Fruit fly (Drosophila melanogaster) whole organism, embryonic: ENCODE measurements around the gene CG13403.

ENCODE experiments used
- CG11247 ChIP-seq: fragments of 200-800 bp; sonication (Bioruptor generic); IDR thresholded peaks from 2 replicates; pipeline ENCODE4 v1.3.6; 2022; ENCODE audit warnings: missing biosample characterization, missing genetic modification characterization
- CG12744 ChIP-seq: fragments of 200-800 bp; sonication (Bioruptor generic); optimal IDR thresholded peaks from 2 replicates; lab custom pipeline; 2016; ENCODE audit warnings: missing biosample characterization, missing genetic modification characterization
- CG13894 ChIP-seq: fragments of 200-800 bp; sonication (Bioruptor generic); optimal IDR thresholded peaks from 3 replicates; lab custom pipeline; 2018; ENCODE audit warnings: missing biosample characterization, mild to moderate bottlenecking, missing genetic modification characterization, moderate library complexity
- CG15479 ChIP-seq: fragments of 200-800 bp; sonication (Bioruptor generic); optimal IDR thresholded peaks from 3 replicates; lab custom pipeline; 2019; ENCODE audit warnings: missing biosample characterization, mild to moderate bottlenecking, missing genetic modification characterization, moderate library complexity
- CG17829 ChIP-seq: fragments of 200-800 bp; optimal IDR thresholded peaks from 2 replicates; lab custom pipeline; 2019; ENCODE audit warnings: missing biosample characterization, mild to moderate bottlenecking, missing genetic modification characterization, moderate library complexity
- CG18599 ChIP-seq: fragments of 200-800 bp; sonication (Bioruptor generic); optimal IDR thresholded peaks from 3 replicates; lab custom pipeline; 2017; ENCODE audit warnings: missing biosample characterization, missing genetic modification characterization, mild to moderate bottlenecking, moderate library complexity, missing genetic modification reagents
- CG2120 ChIP-seq: fragments of 200-800 bp; sonication (Bioruptor generic); optimal IDR thresholded peaks from 3 replicates; lab custom pipeline; 2016; ENCODE audit warnings: missing biosample characterization, missing genetic modification characterization
- CG32532 ChIP-seq: fragments of 200-800 bp; sonication (Bioruptor generic); IDR thresholded peaks from 2 replicates; pipeline ENCODE4 v1.3.6; 2022; ENCODE audit warnings: missing biosample characterization, missing genetic modification characterization
- CG33557 ChIP-seq: fragments of 200-800 bp; sonication (Bioruptor generic); optimal IDR thresholded peaks from 2 replicates; lab custom pipeline; 2019; ENCODE audit warnings: missing biosample characterization, mild to moderate bottlenecking, missing genetic modification characterization, moderate library complexity
- CG3407 ChIP-seq: fragments of 200-800 bp; sonication (Bioruptor generic); optimal IDR thresholded peaks from 2 replicates; lab custom pipeline; 2018; ENCODE audit warnings: missing biosample characterization, mild to moderate bottlenecking, missing genetic modification characterization
- CG6272 ChIP-seq: fragments of 200-800 bp; sonication (Bioruptor generic); IDR thresholded peaks from 2 replicates; pipeline ENCODE4 v1.3.6; 2022; ENCODE audit warnings: missing biosample characterization, missing genetic modification characterization
- CG6854 ChIP-seq: fragments of 200-800 bp; sonication (Bioruptor generic); optimal IDR thresholded peaks from 3 replicates; lab custom pipeline; 2017; ENCODE audit warnings: missing biosample characterization, mild to moderate bottlenecking, missing genetic modification characterization
- CG8281 ChIP-seq: fragments of 200-800 bp; sonication (Bioruptor generic); optimal IDR thresholded peaks from 2 replicates; lab custom pipeline; 2018; ENCODE audit warnings: missing biosample characterization, mild to moderate bottlenecking, missing genetic modification characterization, moderate library complexity
- CG8359 ChIP-seq: fragments of 200-800 bp; sonication (Bioruptor generic); optimal IDR thresholded peaks from 2 replicates; lab custom pipeline; 2017; ENCODE audit warnings: missing biosample characterization, mild to moderate bottlenecking, missing genetic modification characterization, borderline replicate concordance
- CG9797 ChIP-seq: fragments of 200-800 bp; sonication (Bioruptor generic); optimal IDR thresholded peaks from 3 replicates; lab custom pipeline; 2018; ENCODE audit warnings: missing biosample characterization, mild to moderate bottlenecking, missing genetic modification characterization
- Deaf1 ChIP-seq: fragments of 200-800 bp; optimal IDR thresholded peaks from 3 replicates; lab custom pipeline; 2019; ENCODE audit warnings: missing biosample characterization, mild to moderate bottlenecking, missing genetic modification characterization, moderate library complexity
- Hand ChIP-seq: fragments of 200-800 bp; sonication (Bioruptor generic); optimal IDR thresholded peaks from 2 replicates; lab custom pipeline; 2017; ENCODE audit warnings: mild to moderate bottlenecking, missing biosample characterization, missing genetic modification reagents, missing genetic modification characterization
- Lpt ChIP-seq: fragments of >200 bp; optimal IDR thresholded peaks from 2 replicates; lab custom pipeline; 2018; ENCODE audit warnings: missing biosample characterization, missing genetic modification characterization
- Max ChIP-seq: fragments of 200-800 bp; sonication (Bioruptor generic); optimal IDR thresholded peaks from 2 replicates; lab custom pipeline; 2016; ENCODE audit warnings: missing biosample characterization, mild to moderate bottlenecking, missing genetic modification characterization
- Mrtf ChIP-seq: fragments of 200-800 bp; sonication (Bioruptor generic); IDR thresholded peaks from 3 replicates; pipeline ENCODE4 v1.3.6; 2022; ENCODE audit warnings: missing biosample characterization, missing genetic modification characterization
- NC2β ChIP-seq: fragments of 200-800 bp; sonication (Bioruptor generic); optimal IDR thresholded peaks from 2 replicates; lab custom pipeline; 2016; ENCODE audit warnings: missing biosample characterization, missing genetic modification characterization
- Nf-YA ChIP-seq: fragments of 200-800 bp; sonication (Bioruptor generic); IDR thresholded peaks from 2 replicates; pipeline ENCODE4 v1.3.6; 2022; ENCODE audit warnings: missing biosample characterization, missing genetic modification characterization
- Nf-YC ChIP-seq: fragments of 200-800 bp; optimal IDR thresholded peaks from 3 replicates; lab custom pipeline; 2019; ENCODE audit warnings: missing biosample characterization, mild to moderate bottlenecking, missing genetic modification characterization, moderate library complexity
- Poxn ChIP-seq: fragments of 200-800 bp; sonication (Bioruptor generic); IDR thresholded peaks from 2 replicates; pipeline ENCODE4 v1.3.6; 2022; ENCODE audit warnings: missing biosample characterization, missing genetic modification characterization
- Ptx1 ChIP-seq: fragments of 200-800 bp; sonication (Bioruptor generic); IDR thresholded peaks from 2 replicates; pipeline ENCODE4 v1.3.6; 2022; ENCODE audit warnings: missing biosample characterization, missing genetic modification characterization
- Side ChIP-seq: fragments of 200-800 bp; sonication (Bioruptor generic); optimal IDR thresholded peaks from 2 replicates; lab custom pipeline; 2016; ENCODE audit warnings: missing biosample characterization, missing genetic modification characterization
- bcd ChIP-seq: fragments of 200-800 bp; sonication (Bioruptor generic); optimal IDR thresholded peaks from 2 replicates; lab custom pipeline; 2017; ENCODE audit warnings: missing biosample characterization, mild to moderate bottlenecking, missing genetic modification characterization
- cad ChIP-seq: fragments of >200 bp; optimal IDR thresholded peaks from 2 replicates; lab custom pipeline; 2017; ENCODE audit warnings: missing biosample characterization, missing genetic modification characterization
- cg ChIP-seq: fragments of 200-800 bp; sonication (Bioruptor generic); optimal IDR thresholded peaks from 3 replicates; lab custom pipeline; 2019; ENCODE audit warnings: missing biosample characterization, mild to moderate bottlenecking, missing genetic modification characterization, moderate library complexity
- chm ChIP-seq: fragments of 200-800 bp; sonication (Bioruptor generic); IDR thresholded peaks from 2 replicates; pipeline ENCODE4 v1.3.6; 2022; ENCODE audit warnings: missing biosample characterization, missing genetic modification characterization
- ci ChIP-seq: fragments of 200-800 bp; sonication (Bioruptor generic); IDR thresholded peaks from 3 replicates; pipeline ENCODE4 v1.3.6; 2022; ENCODE audit warnings: missing biosample characterization, missing genetic modification characterization
- cwo ChIP-seq: fragments of 200-800 bp; sonication (Bioruptor generic); optimal IDR thresholded peaks from 3 replicates; lab custom pipeline; 2017; ENCODE audit warnings: missing biosample characterization, missing genetic modification characterization, mild to moderate bottlenecking, moderate library complexity, missing genetic modification reagents
- dimm ChIP-seq: fragments of 200-800 bp; sonication (Bioruptor generic); IDR thresholded peaks from 2 replicates; pipeline ENCODE4 v1.3.6; 2022; ENCODE audit warnings: missing biosample characterization, missing genetic modification characterization
- dmrt11E ChIP-seq: fragments of 200-800 bp; sonication (Bioruptor generic); optimal IDR thresholded peaks from 3 replicates; lab custom pipeline; 2018; ENCODE audit warnings: missing biosample characterization, mild to moderate bottlenecking, missing genetic modification characterization, moderate library complexity
- exex ChIP-seq: fragments of 200-800 bp; sonication (Bioruptor generic); optimal IDR thresholded peaks from 4 replicates; lab custom pipeline; 2018; ENCODE audit warnings: missing biosample characterization, mild to moderate bottlenecking, missing genetic modification characterization, moderate library complexity
- gcm ChIP-seq: fragments of 200-800 bp; sonication (Bioruptor generic); optimal IDR thresholded peaks from 2 replicates; lab custom pipeline; 2019; ENCODE audit warnings: missing biosample characterization, mild to moderate bottlenecking, missing genetic modification characterization, moderate library complexity
- gcm2 ChIP-seq: fragments of 200-800 bp; sonication (Bioruptor generic); optimal IDR thresholded peaks from 2 replicates; lab custom pipeline; 2016; ENCODE audit warnings: missing biosample characterization, missing genetic modification characterization
- gsb ChIP-seq: fragments of 200-800 bp; sonication (Bioruptor generic); IDR thresholded peaks from 2 replicates; pipeline ENCODE4 v1.3.6; 2022; ENCODE audit warnings: missing biosample characterization, missing genetic modification characterization
- kni ChIP-seq: fragments of 200-800 bp; sonication (Bioruptor generic); optimal IDR thresholded peaks from 3 replicates; lab custom pipeline; 2017; ENCODE audit warnings: mild to moderate bottlenecking, missing biosample characterization, missing genetic modification reagents, missing genetic modification characterization
- lilli ChIP-seq: fragments of 200-800 bp; sonication (Bioruptor generic); optimal IDR thresholded peaks from 3 replicates; lab custom pipeline; 2016; ENCODE audit warnings: missing biosample characterization, missing genetic modification characterization
- nerfin-1 ChIP-seq: fragments of 200-800 bp; sonication (Bioruptor generic); optimal IDR thresholded peaks from 3 replicates; lab custom pipeline; 2019; ENCODE audit warnings: missing biosample characterization, mild to moderate bottlenecking, missing genetic modification characterization, moderate library complexity
- prd ChIP-seq, 3 experiments: fragments of >200 bp in 2 of 3; fragments of 200-800 bp in 1 of 3; sonication (Bioruptor generic) in 1 of 3; optimal IDR thresholded peaks in 2 of 3; IDR thresholded peaks in 1 of 3; 2 replicates in 2 of 3; 3 replicates in 1 of 3; pipeline versions ENCODE4 v1.3.6 to Lab custom; 2017 to 2022; ENCODE audit warnings: missing biosample characterization in 1 of 3, missing genetic modification characterization in 1 of 3
- pros ChIP-seq: fragments of 200-800 bp; sonication (Bioruptor generic); optimal IDR thresholded peaks from 3 replicates; lab custom pipeline; 2019; ENCODE audit warnings: missing biosample characterization, mild to moderate bottlenecking, missing genetic modification characterization, moderate library complexity
- ranshi ChIP-seq: fragments of 200-800 bp; sonication (Bioruptor generic); IDR thresholded peaks from 2 replicates; pipeline ENCODE4 v1.3.6; 2022; ENCODE audit warnings: missing biosample characterization, missing genetic modification characterization
- sc ChIP-seq, 3 experiments: fragments of >200 bp in 2 of 3; fragments of 200-800 bp in 1 of 3; sonication (Bioruptor generic) in 1 of 3; optimal IDR thresholded peaks; 2 replicates in 2 of 3; 3 replicates in 1 of 3; lab custom pipeline; 2017; ENCODE audit warnings: mild to moderate bottlenecking in 1 of 3, missing biosample characterization in 1 of 3, missing genetic modification characterization in 1 of 3, missing genetic modification reagents in 1 of 3
- sisA ChIP-seq: fragments of 200-800 bp; sonication (Bioruptor generic); IDR thresholded peaks from 2 replicates; pipeline ENCODE4 v1.3.6; 2022; ENCODE audit warnings: missing biosample characterization, missing genetic modification characterization
- ttk ChIP-seq: fragments of 200-800 bp; sonication (Bioruptor generic); IDR thresholded peaks from 2 replicates; pipeline ENCODE4 v2.1.2; 2022; ENCODE audit warnings: missing biosample characterization, missing genetic modification characterization

The CG13403 gene

DNA sequence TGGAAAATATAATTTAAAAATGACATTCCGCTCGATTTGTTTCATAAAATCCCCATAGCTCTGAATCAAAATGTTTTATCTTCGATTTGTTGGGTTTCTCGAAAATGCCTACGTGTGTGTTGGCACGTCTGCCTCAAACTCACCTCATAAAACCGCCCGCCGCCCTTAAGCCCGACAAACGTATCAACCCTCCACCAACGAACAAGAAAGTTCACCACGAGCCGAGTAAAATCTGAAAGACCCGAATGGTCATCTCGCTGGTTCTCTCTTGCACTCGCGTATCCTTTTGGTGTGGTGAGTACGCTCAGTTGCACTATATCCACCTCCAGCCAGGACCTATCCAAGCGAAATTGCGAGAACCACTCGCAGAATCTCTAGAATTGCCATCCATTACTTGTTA is 30.2 kb upstream of the CG13403 start (continued):
- TF ChIP-seq Max (no peak), CG6854 (GFP tag; lab: Kevin White, UChicago) (no peak), CG17829 (tag; lab: Kevin White, UChicago) (no peak), ci (0 out of 3 replicates have a peak, but pooled peaks have one; percentile 25), nerfin-1 (peak; percentile 77)

DNA sequence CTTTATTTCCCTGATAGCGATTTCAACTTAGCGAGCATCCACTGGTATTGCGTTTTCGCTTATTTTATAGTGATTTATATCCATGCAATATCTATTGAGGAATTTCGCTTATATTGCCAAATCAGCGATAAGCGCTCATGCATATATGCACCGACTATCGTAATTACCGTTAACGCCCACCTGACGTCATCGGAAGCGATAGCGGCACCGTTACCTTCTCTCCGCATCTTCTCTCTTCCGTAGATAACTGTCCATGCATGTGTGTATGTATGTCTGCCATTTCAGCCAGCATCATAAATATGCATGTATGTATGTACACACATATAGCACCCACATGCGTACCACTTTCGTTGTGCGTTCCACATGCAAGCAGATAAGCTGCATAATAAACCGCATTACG is 29.4 kb upstream of the CG13403 start:
- peak; percentile 39 for TF ChIP-seq pros (GFP tag; lab: Kevin White, UChicago)
- no peak for TF ChIP-seq CG32532 (GFP tag; lab: Robert Waterston, UW)
- TF ChIP-seq gcm (GFP tag; lab: Kevin White, UChicago), result peak; percentile 25
- peak; percentile 12 for TF ChIP-seq cg
- TF ChIP-seq CG15479, result peak; percentile 88

dm6 chrX:14218045-14218483 is 26.2 kb upstream of the CG13403 start:
- TF ChIP-seq gcm2 (GFP tag; lab: Kevin White, UChicago), result peak; percentile 60
- TF ChIP-seq cad (GFP tag; lab: Kevin White, UChicago), result no peak
- peak; percentile 78 for TF ChIP-seq Mrtf (GFP tag; lab: Robert Waterston, UW)
- TF ChIP-seq Nf-YA, result peak; percentile 75
- TF ChIP-seq Ptx1, result peak; percentile 91
- peak; percentile 91 for TF ChIP-seq ranshi (GFP tag; lab: Robert Waterston, UW)
- peak; percentile 64 for TF ChIP-seq CG6272 (GFP tag; lab: Robert Waterston, UW)
- TF ChIP-seq dmrt11E (tag; lab: Kevin White, UChicago), result peak; percentile 87
- peak; percentile 60; the same call in 1 of the 2 replicates for TF ChIP-seq dimm
- no peak for TF ChIP-seq prd (optimal IDR thresholded peaks at IDR 0.05; lab: Kevin White, UChicago)
- TF ChIP-seq prd (GFP tag; IDR thresholded peaks at IDR 0.05; lab: Robert Waterston, UW), result peak; percentile 93
- peak; percentile 66 for TF ChIP-seq CG12744
- TF ChIP-seq Hand (GFP tag; lab: Kevin White, UChicago), result peak; percentile 70
- no peak for TF ChIP-seq CG9797 (GFP tag; lab: Kevin White, UChicago)
- TF ChIP-seq CG33557 (GFP tag; lab: Kevin White, UChicago), result peak; percentile 72
- TF ChIP-seq CG8281 (tag; lab: Kevin White, UChicago), result peak; percentile 55
- TF ChIP-seq NC2β (GFP tag; lab: Kevin White, UChicago), result peak; percentile 71
- peak; percentile 90 for TF ChIP-seq CG17829 (tag; lab: Kevin White, UChicago)
- peak; percentile 79 for TF ChIP-seq CG11247 (GFP tag; lab: Robert Waterston, UW)
- peak; percentile 83 for TF ChIP-seq lilli (GFP tag; lab: Kevin White, UChicago)
- peak; percentile 68 for TF ChIP-seq Side (GFP tag; lab: Kevin White, UChicago)
- peak; percentile 37 for TF ChIP-seq CG13894
- peak; percentile 67 for TF ChIP-seq Deaf1
- TF ChIP-seq chm (GFP tag; lab: Robert Waterston, UW), result peak; percentile 76; the same call in 1 of the 2 replicates
- no peak for TF ChIP-seq kni
- peak; percentile 43 for TF ChIP-seq exex (tag; lab: Kevin White, UChicago)
- peak; percentile 88 for TF ChIP-seq CG2120 (GFP tag; lab: Kevin White, UChicago)
- no peak for TF ChIP-seq sc (optimal IDR thresholded peaks at IDR 0.05; lab: Kevin White, UChicago)
- peak; percentile 67 for TF ChIP-seq sc (GFP tag; optimal IDR thresholded peaks at IDR 0.05; lab: Kevin White, UChicago)
- TF ChIP-seq CG3407 (GFP tag; lab: Kevin White, UChicago), result peak; percentile 80
- peak; percentile 61 for TF ChIP-seq Nf-YC (tag; lab: Kevin White, UChicago)
- peak; percentile 91 for TF ChIP-seq CG18599 (GFP tag; lab: Kevin White, UChicago)
- TF ChIP-seq bcd (GFP tag; lab: Kevin White, UChicago), result peak; percentile 87
- TF ChIP-seq sisA (GFP tag; lab: Robert Waterston, UW), result peak; percentile 87
- TF ChIP-seq cwo (GFP tag; lab: Kevin White, UChicago), result peak; percentile 86
- TF ChIP-seq Poxn, result peak; percentile 58; the same call in 1 of the 2 replicates
- peak; percentile 74 for TF ChIP-seq gsb (GFP tag; lab: Robert Waterston, UW)
- no peak for TF ChIP-seq Lpt
- peak; percentile 77 for TF ChIP-seq ttk
- TF ChIP-seq CG8359, result peak; percentile 74
